Worm (Caenorhabditis elegans) whole organism, young adult: ENCODE results near the gene myrf-1.
A peak's percentile ranks its signal among the peaks of the same experiment; 100 is the strongest.

Experiments used
- B0019.2 ChIP-seq: fragments of 200-800 bp; sonication (Bioruptor generic); conservative IDR thresholded peaks from 2 replicates; pipeline ENCODE4 v1.3.6; 2022; ENCODE audit warnings: missing genetic modification reagents, missing genetic modification characterization, missing compliant biosample characterization
- B0035.1 ChIP-seq: sonication (generic microtip); optimal IDR thresholded peaks from 2 replicates; lab custom pipeline; 2016; ENCODE audit warnings: missing genetic modification characterization, mild to moderate bottlenecking, missing compliant biosample characterization, missing genotype, missing genetic modification reagents
- B0336.3 ChIP-seq: fragments of 200-800 bp; sonication (Bioruptor generic); IDR thresholded peaks from 2 replicates; pipeline ENCODE4 v1.3.6; 2022; ENCODE audit warnings: missing genetic modification characterization, missing compliant biosample characterization
- D2030.7 ChIP-seq: fragments of 200-800 bp; sonication (Bioruptor generic); IDR thresholded peaks from 2 replicates; pipeline ENCODE4 v1.3.6; 2022; ENCODE audit warnings: missing genetic modification reagents, missing genetic modification characterization, missing compliant biosample characterization
- F23B12.7 ChIP-seq: sonication (generic microtip); optimal IDR thresholded peaks from 2 replicates; lab custom pipeline; 2017; ENCODE audit warnings: missing genetic modification characterization, mild to moderate bottlenecking, missing compliant biosample characterization, antibody characterized with exemption, moderate library complexity; ENCODE audit not compliant: insufficient read depth
- F52B5.7 ChIP-seq: sonication (generic microtip); optimal IDR thresholded peaks from 2 replicates; lab custom pipeline; 2016; ENCODE audit warnings: mild to moderate bottlenecking, missing genetic modification characterization, missing compliant biosample characterization
- K12H6.12 ChIP-seq: fragments of 200-800 bp; sonication (Bioruptor generic); optimal IDR thresholded peaks from 2 replicates; lab custom pipeline; 2018; ENCODE audit warnings: mild to moderate bottlenecking, missing genetic modification characterization, missing compliant biosample characterization
- T07F8.4 ChIP-seq: sonication (generic microtip); optimal IDR thresholded peaks from 2 replicates; lab custom pipeline; 2016; ENCODE audit warnings: mild to moderate bottlenecking, missing genetic modification characterization, moderate library complexity, missing compliant biosample characterization
- Y53F4B.3 ChIP-seq: fragments of 200-800 bp; sonication (Bioruptor generic); IDR thresholded peaks from 2 replicates; pipeline ENCODE4 v1.3.6; 2022; ENCODE audit warnings: missing genetic modification reagents, missing genetic modification characterization, missing compliant biosample characterization
- ZK185.1 ChIP-seq: sonication (generic microtip); optimal IDR thresholded peaks from 2 replicates; lab custom pipeline; 2016; ENCODE audit warnings: mild to moderate bottlenecking, missing genetic modification characterization, missing compliant biosample characterization; ENCODE audit not compliant: poor library complexity, severe bottlenecking
- ama-1 ChIP-seq, 3 experiments: fragments of 150-350 bp in 1 of 3; sonication (generic microtip) in 2 of 3; optimal IDR thresholded peaks; 2 replicates each; lab custom pipeline; 2014 to 2018; ENCODE audit warnings: missing biosample characterization in 2 of 3, missing genetic modification characterization in 2 of 3, missing genetic modification reagents in 2 of 3
- athp-1 ChIP-seq: sonication (generic microtip); optimal IDR thresholded peaks from 2 replicates; lab custom pipeline; 2017; ENCODE audit warnings: mild to moderate bottlenecking, missing genetic modification characterization, missing compliant biosample characterization
- bed-2 ChIP-seq: fragments of 200-800 bp; sonication (Bioruptor generic); IDR thresholded peaks from 2 replicates; pipeline ENCODE4 v1.3.6; 2022; ENCODE audit warnings: missing genetic modification reagents, missing genetic modification characterization, missing compliant biosample characterization
- cebp-1 ChIP-seq, 2 experiments: fragments of 200-800 bp in 1 of 2; sonication (Bioruptor generic) in 1 of 2; sonication (generic microtip) in 1 of 2; IDR thresholded peaks in 1 of 2; optimal IDR thresholded peaks in 1 of 2; 2 replicates each; pipeline versions ENCODE4 v1.3.6 to Lab custom; 2017 to 2022; ENCODE audit warnings: missing compliant biosample characterization in 2 of 2, missing genetic modification characterization in 2 of 2, mild to moderate bottlenecking in 1 of 2, missing genetic modification reagents in 1 of 2, moderate library complexity in 1 of 2
- ceh-79 ChIP-seq: sonication (generic microtip); optimal IDR thresholded peaks from 2 replicates; lab custom pipeline; 2017; ENCODE audit warnings: mild to moderate bottlenecking, missing genetic modification characterization, missing compliant biosample characterization
- die-1 ChIP-seq: sonication (generic microtip); optimal IDR thresholded peaks from 2 replicates; lab custom pipeline; 2016; ENCODE audit warnings: missing genotype, mild to moderate bottlenecking, missing genetic modification characterization, missing compliant biosample characterization
- dpl-1 ChIP-seq: fragments of 150-350 bp; optimal IDR thresholded peaks from 2 replicates; lab custom pipeline; 2014; ENCODE audit warnings: missing biosample characterization, missing genetic modification reagents, missing genetic modification characterization
- egl-18 ChIP-seq: fragments of 200-800 bp; sonication (Bioruptor generic); IDR thresholded peaks from 2 replicates; pipeline ENCODE4 v1.3.6; 2022; ENCODE audit warnings: missing genetic modification reagents, missing genetic modification characterization, missing compliant biosample characterization
- egl-44 ChIP-seq: fragments of 200-800 bp; sonication (Bioruptor generic); IDR thresholded peaks from 2 replicates; pipeline ENCODE4 v1.3.6; 2022; ENCODE audit warnings: missing genetic modification reagents, missing genetic modification characterization, missing compliant biosample characterization
- egrh-3 ChIP-seq: fragments of 200-800 bp; sonication (Bioruptor generic); IDR thresholded peaks from 2 replicates; pipeline ENCODE4 v1.3.6; 2022; ENCODE audit warnings: missing genetic modification reagents, missing genetic modification characterization, missing compliant biosample characterization
- ets-4 ChIP-seq: fragments of 200-800 bp; sonication (Bioruptor generic); optimal IDR thresholded peaks from 2 replicates; lab custom pipeline; 2018; ENCODE audit warnings: mild to moderate bottlenecking, missing genetic modification characterization, missing compliant biosample characterization
- hsf-1 ChIP-seq: fragments of 200-800 bp; sonication (Bioruptor generic); IDR thresholded peaks from 2 replicates; pipeline ENCODE4 v1.3.6; 2022; ENCODE audit warnings: missing genetic modification reagents, missing genetic modification characterization, missing compliant biosample characterization
- lin-54 ChIP-seq: fragments of 200-800 bp; sonication (Bioruptor generic); optimal IDR thresholded peaks from 2 replicates; lab custom pipeline; 2018; ENCODE audit warnings: mild to moderate bottlenecking, missing genetic modification characterization, missing compliant biosample characterization
- lsl-1 ChIP-seq: fragments of 200-800 bp; sonication (Bioruptor generic); optimal IDR thresholded peaks from 2 replicates; lab custom pipeline; 2018; ENCODE audit warnings: mild to moderate bottlenecking, missing genetic modification characterization, moderate library complexity, missing compliant biosample characterization
- mxl-1 ChIP-seq: sonication (generic microtip); optimal IDR thresholded peaks from 2 replicates; lab custom pipeline; 2016; ENCODE audit warnings: missing genetic modification characterization, missing compliant biosample characterization
- nhr-27 ChIP-seq: fragments of 200-800 bp; sonication (Bioruptor generic); optimal IDR thresholded peaks from 2 replicates; lab custom pipeline; 2018; ENCODE audit warnings: mild to moderate bottlenecking, missing genetic modification characterization, moderate library complexity, missing compliant biosample characterization
- nhr-80 ChIP-seq: sonication (generic microtip); optimal IDR thresholded peaks from 2 replicates; lab custom pipeline; 2016; ENCODE audit warnings: missing genetic modification characterization, missing compliant biosample characterization
- nhr-90 ChIP-seq: sonication (generic microtip); optimal IDR thresholded peaks from 2 replicates; lab custom pipeline; 2016; ENCODE audit warnings: missing genotype, mild to moderate bottlenecking, missing genetic modification characterization, missing compliant biosample characterization
- snpc-3.4 ChIP-seq: sonication (generic microtip); optimal IDR thresholded peaks from 2 replicates; lab custom pipeline; 2017; ENCODE audit warnings: missing genetic modification characterization, mild to moderate bottlenecking, missing compliant biosample characterization, antibody characterized with exemption, moderate library complexity, missing genotype, missing genetic modification reagents
- snpc-4 ChIP-seq, 5 experiments: fragments of 150-350 bp in 1 of 5; sonication (generic microtip) in 4 of 5; optimal IDR thresholded peaks; 2 replicates each; lab custom pipeline; 2014 to 2018; ENCODE audit warnings: missing genetic modification characterization in 5 of 5, missing biosample characterization in 3 of 5, antibody characterized with exemption in 2 of 5, mild to moderate bottlenecking in 2 of 5, missing compliant biosample characterization in 2 of 5, missing genotype in 2 of 5, moderate library complexity in 2 of 5, missing genetic modification reagents in 1 of 5
- unc-130 ChIP-seq: sonication (generic microtip); optimal IDR thresholded peaks from 2 replicates; lab custom pipeline; 2016; ENCODE audit warnings: missing genetic modification reagents, missing genetic modification characterization, missing compliant biosample characterization
- xnd-1 ChIP-seq: sonication (generic microtip); optimal IDR thresholded peaks from 2 replicates; lab custom pipeline; 2016; ENCODE audit warnings: missing genotype, missing genetic modification reagents, missing genetic modification characterization, missing compliant biosample characterization
- zfh-2 ChIP-seq: fragments of 200-800 bp; sonication (Bioruptor generic); conservative IDR thresholded peaks from 2 replicates; pipeline ENCODE4 v1.3.6; 2022; ENCODE audit warnings: missing genetic modification reagents, missing genetic modification characterization, missing compliant biosample characterization
- ztf-18 ChIP-seq: sonication (generic microtip); optimal IDR thresholded peaks from 2 replicates; lab custom pipeline; 2016; ENCODE audit warnings: missing genotype, mild to moderate bottlenecking, missing genetic modification characterization, missing compliant biosample characterization
- ztf-26 ChIP-seq: sonication (generic microtip); optimal IDR thresholded peaks from 2 replicates; lab custom pipeline; 2017; ENCODE audit warnings: missing genetic modification characterization, missing compliant biosample characterization
- ztf-6 ChIP-seq: fragments of 200-800 bp; sonication (Bioruptor generic); IDR thresholded peaks from 2 replicates; pipeline ENCODE4 v1.3.6; 2022; ENCODE audit warnings: missing genetic modification reagents, missing genetic modification characterization, missing compliant biosample characterization

The myrf-1 gene

DNA sequence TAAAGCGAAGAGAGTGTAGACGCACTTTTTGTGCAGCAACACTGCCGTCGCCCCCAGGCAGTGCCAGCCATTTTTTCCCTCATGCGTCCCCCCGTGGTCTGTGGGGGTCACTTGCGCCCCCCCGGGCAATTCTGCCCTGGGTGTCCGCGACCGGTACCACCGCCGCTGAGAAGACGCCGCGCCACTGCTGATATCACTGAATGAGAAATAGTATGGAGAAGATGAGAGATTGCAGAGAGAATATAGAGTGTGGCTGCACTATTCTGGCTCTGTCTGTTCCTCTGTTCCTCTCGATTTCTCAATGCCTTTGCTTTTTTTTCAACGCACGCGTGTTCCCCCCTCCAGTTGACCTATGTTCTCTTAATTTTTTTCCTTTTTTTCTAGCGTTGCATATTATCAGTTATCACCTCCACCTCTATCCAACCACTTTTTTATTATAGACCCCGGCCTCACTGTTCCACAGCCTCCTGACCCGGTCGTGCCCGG lies 25.4 kb upstream of the myrf-1 start, which contains the start of gene mab-10 (continued):
- no peak for TF ChIP-seq F23B12.7 (tag; lab: Kevin White, UChicago)
- no peak for TF ChIP-seq snpc-3.4 (tag; lab: Kevin White, UChicago)
- TF ChIP-seq ets-4 (GFP tag; lab: Kevin White, UChicago), result no peak
- TF ChIP-seq ztf-18 (tag; lab: Kevin White, UChicago), result peak; percentile 27
- peak; percentile 30 for TF ChIP-seq nhr-90 (tag; lab: Kevin White, UChicago)
- no peak for TF ChIP-seq ceh-79 (tag; lab: Kevin White, UChicago)
- no peak for TF ChIP-seq unc-130 (GFP tag; lab: Kevin White, UChicago)
- TF ChIP-seq lin-54 (GFP tag; lab: Kevin White, UChicago), result no peak
- no peak for TF ChIP-seq nhr-27
- TF ChIP-seq zfh-2 (GFP tag; lab: Robert Waterston, UW), result peak; percentile 99
- TF ChIP-seq nhr-80 (tag; lab: Kevin White, UChicago), result peak; percentile 76
- TF ChIP-seq egl-44 (GFP tag; lab: Robert Waterston, UW), result no peak
- no peak for TF ChIP-seq xnd-1 (tag; lab: Kevin White, UChicago)
- no peak for TF ChIP-seq B0035.1 (tag; lab: Kevin White, UChicago)
- no peak for TF ChIP-seq B0019.2
- no peak for TF ChIP-seq dpl-1 (GFP tag; lab: Kevin White, UChicago)
- no peak for TF ChIP-seq egl-18
- no peak for TF ChIP-seq T07F8.4 (tag; lab: Kevin White, UChicago)
- peak; percentile 35 for TF ChIP-seq mxl-1 (tag; lab: Kevin White, UChicago)
- TF ChIP-seq athp-1 (tag; lab: Kevin White, UChicago), result peak; percentile 30
- peak; percentile 30 for TF ChIP-seq F52B5.7 (tag; lab: Kevin White, UChicago)
- 0 out of 2 replicates have a peak, but pooled peaks have one; percentile 10 for TF ChIP-seq D2030.7 (GFP tag; lab: Robert Waterston, UW)
- TF ChIP-seq egrh-3 (GFP tag; lab: Robert Waterston, UW), result peak; percentile 92
- peak; percentile 44 for TF ChIP-seq K12H6.12 (tag; lab: Kevin White, UChicago)
- TF ChIP-seq hsf-1, result no peak
- no peak for TF ChIP-seq bed-2
- TF ChIP-seq snpc-4 (GFP tag; optimal IDR thresholded peaks at IDR 0.05; lab: Kevin White, UChicago), result no peak
- TF ChIP-seq snpc-4 (tag; optimal IDR thresholded peaks at IDR 0.05; lab: Kevin White, UChicago), result peak in 1 of 4 experiments; percentile 18
- TF ChIP-seq B0336.3 (GFP tag; lab: Robert Waterston, UW), result peak; percentile 45; the same call in 1 of the 2 replicates
- TF ChIP-seq ama-1 (optimal IDR thresholded peaks at IDR 0.05; lab: Kevin White, UChicago), result no peak
- TF ChIP-seq ama-1 (GFP tag; optimal IDR thresholded peaks at IDR 0.05; lab: Kevin White, UChicago), result no peak
- no peak for TF ChIP-seq ztf-6 (GFP tag; lab: Robert Waterston, UW)
- no peak for TF ChIP-seq Y53F4B.3 (GFP tag; lab: Robert Waterston, UW)
- peak; percentile 64 for TF ChIP-seq ztf-26
- peak; percentile 29 for TF ChIP-seq die-1 (tag; lab: Kevin White, UChicago)
- TF ChIP-seq cebp-1 (GFP tag; IDR thresholded peaks at IDR 0.05; lab: Robert Waterston, UW), result no peak
- peak; percentile 66 for TF ChIP-seq cebp-1 (tag; optimal IDR thresholded peaks at IDR 0.05; lab: Kevin White, UChicago)
- TF ChIP-seq ZK185.1 (tag; lab: Kevin White, UChicago), result no peak

- TF ChIP-seq lsl-1 (GFP tag; lab: Kevin White, UChicago), result no peak
- TF ChIP-seq Y53F4B.3 (GFP tag; lab: Robert Waterston, UW), result no peak
These were observed 22.8 kb upstream of the myrf-1 start for ce11 chrII:10525134-10525533.
